Worm (Caenorhabditis elegans): ENCODE data around the gene R08D7.4.

The R08D7.4 gene

ce11 chrIII:9017181-9017651 is 45.5 kb downstream of the R08D7.4 start, which contains the start of gene F59B2.12:
F59B2.12 (plus strand) TSS chrIII:9017601.
- TF ChIP-seq unc-62 (GFP tag; optimal IDR thresholded peaks at IDR 0.05 in 1 of 2) (peak in 1 of 2 experiments; percentile 90), unc-62 (tag; optimal IDR thresholded peaks at IDR 0.05) (no peak), F26F4.8 (GFP tag; conservative IDR thresholded peaks at IDR 0.05) (no peak)

- no peak for TF ChIP-seq lin-38 (GFP tag; IDR thresholded peaks at IDR 0.05)
- TF ChIP-seq daf-12 (tag; optimal IDR thresholded peaks at IDR 0.05), result no peak
- TF ChIP-seq Y75B8A.6 (GFP tag; IDR thresholded peaks at IDR 0.05), result no peak
- TF ChIP-seq aly-2 (tag; optimal IDR thresholded peaks at IDR 0.05), result no peak
- TF ChIP-seq ceh-32 (tag; optimal IDR thresholded peaks at IDR 0.05; ENCODE audit: poor library complexity), result no peak
- TF ChIP-seq nhr-48 (tag; optimal IDR thresholded peaks at IDR 0.05), result no peak
- TF ChIP-seq nhr-111 (GFP tag; optimal IDR thresholded peaks at IDR 0.05), result no peak
- TF ChIP-seq nhr-76 (tag; optimal IDR thresholded peaks at IDR 0.05), result no peak
- TF ChIP-seq duxl-1 (tag; optimal IDR thresholded peaks at IDR 0.05; ENCODE audit: poor library complexity), result no peak
- TF ChIP-seq hlh-11 (tag; optimal IDR thresholded peaks at IDR 0.05), result no peak
- no peak for TF ChIP-seq R02D3.7 (tag; optimal IDR thresholded peaks at IDR 0.05)
- TF ChIP-seq nhr-25 (tag; optimal IDR thresholded peaks at IDR 0.05; ENCODE audit: borderline replicate concordance, insufficient read depth), result no peak
- TF ChIP-seq F10B5.3 (tag; optimal IDR thresholded peaks at IDR 0.05), result no peak
- TF ChIP-seq lsy-2 (tag; optimal IDR thresholded peaks at IDR 0.05), result no peak
- no peak for TF ChIP-seq lin-39 (tag; optimal IDR thresholded peaks at IDR 0.05)
- no peak for TF ChIP-seq ztf-11 (tag; optimal IDR thresholded peaks at IDR 0.05)
- no peak for TF ChIP-seq vab-7 (GFP tag; IDR thresholded peaks at IDR 0.05)
- TF ChIP-seq zfp-2 (tag; optimal IDR thresholded peaks at IDR 0.05), result no peak
- TF ChIP-seq tag-97 (GFP tag; IDR thresholded peaks at IDR 0.05), result no peak
- TF ChIP-seq ceh-44 (GFP tag; IDR thresholded peaks at IDR 0.05), result no peak
These were observed 50.8 kb downstream of the R08D7.4 start, which contains the start of gene F59B2.14 for ce11 chrIII:9022535-9022934. F59B2.14 (minus strand) TSS chrIII:9022635.
